Fruit fly (Drosophila melanogaster) whole organism, prepupa: ENCODE measurements around the gene Nph.

Experiments used
- Blimp-1 ChIP-seq: fragments of 200-800 bp; sonication (Bioruptor generic); optimal IDR thresholded peaks from 3 replicates; lab custom pipeline; 2017; ENCODE audit warnings: missing biosample characterization, missing genetic modification characterization, mild to moderate bottlenecking, moderate library complexity, missing genetic modification reagents
- CG10631 ChIP-seq: fragments of 200-800 bp; sonication (Bioruptor generic); optimal IDR thresholded peaks from 2 replicates; lab custom pipeline; 2016; ENCODE audit warnings: missing biosample characterization, missing genetic modification characterization
- CG10669 ChIP-seq: fragments of 200-800 bp; sonication (Bioruptor generic); optimal IDR thresholded peaks from 3 replicates; lab custom pipeline; 2018; ENCODE audit warnings: missing biosample characterization, mild to moderate bottlenecking, missing genetic modification characterization, moderate library complexity
- CG11294 ChIP-seq: fragments of 200-800 bp; sonication (Bioruptor generic); IDR thresholded peaks from 2 replicates; pipeline ENCODE4 v1.3.6; 2022; ENCODE audit warnings: missing biosample characterization, missing genetic modification characterization
- CG11762 ChIP-seq: fragments of 200-800 bp; sonication (Bioruptor generic); optimal IDR thresholded peaks from 3 replicates; lab custom pipeline; 2016; ENCODE audit warnings: missing biosample characterization, missing genetic modification characterization; ENCODE audit not compliant: insufficient read depth
- CG15336 ChIP-seq: fragments of 200-800 bp; sonication (Bioruptor generic); IDR thresholded peaks from 2 replicates; pipeline ENCODE4 v1.3.6; 2022; ENCODE audit warnings: missing biosample characterization, missing genetic modification characterization
- CG16779 ChIP-seq: fragments of 200-800 bp; sonication (Bioruptor generic); optimal IDR thresholded peaks from 3 replicates; lab custom pipeline; 2017; ENCODE audit warnings: missing biosample characterization, mild to moderate bottlenecking, missing genetic modification characterization
- CG31627 ChIP-seq: fragments of 200-800 bp; sonication (Bioruptor generic); optimal IDR thresholded peaks from 3 replicates; lab custom pipeline; 2016; ENCODE audit warnings: missing biosample characterization, missing genetic modification characterization
- CG32006 ChIP-seq: fragments of 200-800 bp; sonication (Bioruptor generic); optimal IDR thresholded peaks from 3 replicates; lab custom pipeline; 2017; ENCODE audit warnings: missing biosample characterization, mild to moderate bottlenecking, missing genetic modification characterization
- CG34406 ChIP-seq: fragments of 200-800 bp; sonication (Bioruptor generic); optimal IDR thresholded peaks from 3 replicates; lab custom pipeline; 2016; ENCODE audit warnings: missing biosample characterization, missing genetic modification characterization
- CG4318 ChIP-seq: fragments of 200-800 bp; sonication (Bioruptor generic); optimal IDR thresholded peaks from 3 replicates; lab custom pipeline; 2017; ENCODE audit warnings: missing biosample characterization, mild to moderate bottlenecking, missing genetic modification characterization
- CG6163 ChIP-seq: fragments of 200-800 bp; sonication (Bioruptor generic); IDR thresholded peaks from 3 replicates; pipeline ENCODE4 v1.3.6; 2022; ENCODE audit warnings: missing biosample characterization, missing genetic modification characterization
- CG6276 ChIP-seq: fragments of 200-800 bp; sonication (Bioruptor generic); optimal IDR thresholded peaks from 2 replicates; lab custom pipeline; 2017; ENCODE audit warnings: missing biosample characterization, mild to moderate bottlenecking, missing genetic modification characterization
- CG6792 ChIP-seq: fragments of 200-800 bp; sonication (Bioruptor generic); optimal IDR thresholded peaks from 3 replicates; lab custom pipeline; 2016; ENCODE audit warnings: missing biosample characterization, missing genetic modification characterization
- CG6808 ChIP-seq: fragments of 200-800 bp; sonication (Bioruptor generic); optimal IDR thresholded peaks from 3 replicates; lab custom pipeline; 2017; ENCODE audit warnings: missing biosample characterization, missing genetic modification characterization, mild to moderate bottlenecking, moderate library complexity, missing genetic modification reagents
- CG6854 ChIP-seq: fragments of 200-800 bp; sonication (Bioruptor generic); optimal IDR thresholded peaks from 2 replicates; lab custom pipeline; 2017; ENCODE audit warnings: missing biosample characterization, mild to moderate bottlenecking, missing genetic modification characterization
- CG7368 ChIP-seq: fragments of 200-800 bp; sonication (Bioruptor generic); optimal IDR thresholded peaks from 3 replicates; lab custom pipeline; 2016; ENCODE audit warnings: missing biosample characterization, missing genetic modification characterization
- CG8119 ChIP-seq: fragments of 200-800 bp; sonication (Bioruptor generic); IDR thresholded peaks from 3 replicates; pipeline ENCODE4 v1.3.6; 2022; ENCODE audit warnings: missing biosample characterization, missing genetic modification characterization
- CG8319 ChIP-seq: fragments of 200-800 bp; sonication (Bioruptor generic); optimal IDR thresholded peaks from 3 replicates; lab custom pipeline; 2016; ENCODE audit warnings: missing biosample characterization, missing genetic modification characterization
- CG8632 ChIP-seq: fragments of 200-800 bp; sonication (Bioruptor generic); optimal IDR thresholded peaks from 3 replicates; lab custom pipeline; 2016; ENCODE audit warnings: missing biosample characterization, missing genetic modification characterization
- CG9139 ChIP-seq: fragments of 200-800 bp; sonication (Bioruptor generic); optimal IDR thresholded peaks from 3 replicates; lab custom pipeline; 2017; ENCODE audit warnings: missing biosample characterization, mild to moderate bottlenecking, missing genetic modification characterization
- Eip75B ChIP-seq: fragments of 200-800 bp; sonication (Bioruptor generic); optimal IDR thresholded peaks from 3 replicates; lab custom pipeline; 2016; ENCODE audit warnings: missing biosample characterization, missing genetic modification characterization
- Eip78C ChIP-seq: fragments of 200-800 bp; sonication (Bioruptor generic); peaks from one replicate; lab custom pipeline; 2016; ENCODE audit warnings: missing biosample characterization, missing genetic modification characterization
- Ets21C ChIP-seq: fragments of 200-800 bp; sonication (Bioruptor generic); optimal IDR thresholded peaks from 3 replicates; lab custom pipeline; 2016; ENCODE audit warnings: missing biosample characterization, missing genetic modification characterization
- Gug ChIP-seq: fragments of 200-800 bp; sonication (Bioruptor generic); IDR thresholded peaks from 2 replicates; pipeline ENCODE4 v1.3.6; 2022; ENCODE audit warnings: missing biosample characterization, missing genetic modification characterization
- Hr38 ChIP-seq: sonication (Bioruptor generic); optimal IDR thresholded peaks from 2 replicates; lab custom pipeline; 2016; ENCODE audit warnings: missing biosample characterization, missing genetic modification characterization
- Hr39 ChIP-seq: fragments of 200-800 bp; sonication (Bioruptor generic); optimal IDR thresholded peaks from 2 replicates; lab custom pipeline; 2016; ENCODE audit warnings: missing biosample characterization, missing genetic modification characterization
- Hr4 ChIP-seq: fragments of 200-800 bp; sonication (Bioruptor generic); optimal IDR thresholded peaks from 3 replicates; lab custom pipeline; 2016; ENCODE audit warnings: missing biosample characterization, missing genetic modification characterization
- Lpt ChIP-seq: fragments of 200-800 bp; sonication (Bioruptor generic); optimal IDR thresholded peaks from 3 replicates; lab custom pipeline; 2016; ENCODE audit warnings: missing biosample characterization, missing genetic modification characterization
- Smox ChIP-seq: fragments of 200-800 bp; sonication (Bioruptor generic); optimal IDR thresholded peaks from 3 replicates; lab custom pipeline; 2016; ENCODE audit warnings: missing biosample characterization, missing genetic modification characterization
- Sox102F ChIP-seq: fragments of 200-800 bp; sonication (Bioruptor generic); optimal IDR thresholded peaks from 2 replicates; lab custom pipeline; 2016; ENCODE audit warnings: missing biosample characterization, mild to moderate bottlenecking, missing genetic modification characterization
- Sox14 ChIP-seq: fragments of 200-800 bp; sonication (Bioruptor generic); optimal IDR thresholded peaks from 3 replicates; lab custom pipeline; 2016; ENCODE audit warnings: missing biosample characterization, missing genetic modification characterization
- achi ChIP-seq: fragments of 200-800 bp; sonication (Bioruptor generic); optimal IDR thresholded peaks from 3 replicates; lab custom pipeline; 2016; ENCODE audit warnings: missing biosample characterization, missing genetic modification characterization
- dac ChIP-seq: fragments of 200-800 bp; sonication (Bioruptor generic); optimal IDR thresholded peaks from 2 replicates; lab custom pipeline; 2017; ENCODE audit warnings: missing biosample characterization, mild to moderate bottlenecking, missing genetic modification characterization
- dsx ChIP-seq: fragments of 200-800 bp; optimal IDR thresholded peaks from 3 replicates; lab custom pipeline; 2019; ENCODE audit warnings: missing biosample characterization, mild to moderate bottlenecking, missing genetic modification characterization, moderate library complexity; ENCODE audit not compliant: poor library complexity, severe bottlenecking
- eg ChIP-seq: fragments of 200-800 bp; sonication (Bioruptor generic); IDR thresholded peaks from 3 replicates; pipeline ENCODE4 v1.3.6; 2022; ENCODE audit warnings: missing biosample characterization, missing genetic modification characterization
- esn ChIP-seq: fragments of 200-800 bp; sonication (Bioruptor generic); optimal IDR thresholded peaks from 2 replicates; lab custom pipeline; 2016; ENCODE audit warnings: missing biosample characterization, mild to moderate bottlenecking, missing genetic modification characterization, moderate library complexity
- fd85E ChIP-seq: fragments of 200-800 bp; sonication (Bioruptor generic); optimal IDR thresholded peaks from 3 replicates; lab custom pipeline; 2016; ENCODE audit warnings: missing biosample characterization, missing genetic modification characterization
- lz ChIP-seq: fragments of 200-800 bp; sonication (Bioruptor generic); optimal IDR thresholded peaks from 3 replicates; lab custom pipeline; 2016; ENCODE audit warnings: missing biosample characterization, missing genetic modification characterization
- pdm3 ChIP-seq: fragments of 200-800 bp; sonication (Bioruptor generic); optimal IDR thresholded peaks from 3 replicates; lab custom pipeline; 2016; ENCODE audit warnings: missing biosample characterization, missing genetic modification characterization
- spab ChIP-seq: fragments of 200-800 bp; sonication (Bioruptor generic); optimal IDR thresholded peaks from 2 replicates; lab custom pipeline; 2017; ENCODE audit warnings: missing biosample characterization, mild to moderate bottlenecking, missing genetic modification characterization, missing genetic modification reagents
- ss ChIP-seq, 2 experiments: fragments of 200-800 bp; sonication (Bioruptor generic); optimal IDR thresholded peaks; 2 replicates in 1 of 2; 3 replicates in 1 of 2; lab custom pipeline; 2017 to 2018; ENCODE audit warnings: mild to moderate bottlenecking in 2 of 2, missing biosample characterization in 2 of 2, missing genetic modification characterization in 2 of 2, moderate library complexity in 1 of 2
- svp ChIP-seq: fragments of 200-800 bp; sonication (Bioruptor generic); peaks from one replicate; lab custom pipeline; 2016; ENCODE audit warnings: missing biosample characterization, missing genetic modification characterization
- vri ChIP-seq: fragments of 200-800 bp; sonication (Bioruptor generic); optimal IDR thresholded peaks from 3 replicates; lab custom pipeline; 2016; ENCODE audit warnings: missing biosample characterization, mild to moderate bottlenecking, missing genetic modification characterization

Nph gene

DNA sequence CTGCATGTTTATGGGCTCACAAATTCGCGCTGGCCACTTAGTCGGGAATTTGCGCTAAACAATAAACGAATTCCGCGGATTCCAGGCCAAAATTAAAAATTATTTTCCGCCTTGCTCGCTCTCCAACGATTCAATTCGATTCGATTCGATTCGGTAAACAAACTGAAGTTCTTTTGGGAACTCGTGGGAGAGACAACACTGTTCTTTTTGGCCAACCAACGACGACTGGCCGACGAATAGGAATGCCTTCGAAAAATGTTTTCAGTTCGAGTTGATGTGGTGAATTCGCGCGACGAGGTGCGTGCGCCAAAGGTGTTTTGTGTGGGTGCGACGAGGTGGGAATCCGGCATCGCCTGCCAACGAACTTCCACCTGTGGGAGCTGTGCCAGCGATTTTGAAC is 47.3 kb upstream of the Nph start, which contains the start of gene CG15528:
TSS of gene CG15528 (minus strand) at position 180 of the 400 bp plus-strand sequence.
- TF ChIP-seq Lpt (GFP tag; lab: Kevin White, UChicago), result no peak
- no peak for TF ChIP-seq CG6276 (GFP tag; lab: Kevin White, UChicago)
- TF ChIP-seq Sox14, result no peak
- TF ChIP-seq dac, result no peak
- TF ChIP-seq Hr39 (GFP tag; lab: Kevin White, UChicago), result no peak
- TF ChIP-seq Hr4, result no peak
- TF ChIP-seq ss (GFP tag; optimal IDR thresholded peaks at IDR 0.05; lab: Kevin White, UChicago), result no peak
- no peak for TF ChIP-seq achi (GFP tag; lab: Kevin White, UChicago)
- TF ChIP-seq Eip75B (GFP tag; lab: Kevin White, UChicago), result no peak
- no peak for TF ChIP-seq lz (GFP tag; lab: Kevin White, UChicago)
- TF ChIP-seq CG6854, result no peak
- TF ChIP-seq, all 60 proteins: peak for 0

DNA sequence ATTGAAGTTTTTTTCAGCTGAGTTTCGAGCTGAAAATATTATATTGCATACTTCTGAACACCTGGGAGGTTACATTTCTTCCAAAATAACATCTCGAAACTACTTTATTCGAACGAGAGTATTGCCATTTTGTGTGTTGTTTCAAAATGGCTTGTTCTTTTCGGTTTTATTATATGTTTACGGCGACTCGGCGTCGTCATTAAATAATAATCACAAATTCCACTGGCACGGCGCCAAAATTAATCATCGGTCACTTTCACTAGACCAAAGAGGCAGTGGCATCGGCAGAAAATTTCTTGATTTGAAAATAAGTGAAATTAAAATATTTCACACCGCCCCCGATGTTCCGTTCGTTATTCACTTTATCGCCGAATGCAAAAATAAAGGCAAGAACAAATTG is 45.8 kb upstream of the Nph start:
- TF ChIP-seq CG16779 (no peak), dsx (GFP tag; lab: Kevin White, UChicago) (no peak), CG6792 (GFP tag; lab: Kevin White, UChicago) (no peak), CG11762 (no peak), Sox14 (no peak), CG6808 (GFP tag; lab: Kevin White, UChicago) (no peak), Gug (GFP tag; lab: Robert Waterston, UW) (no peak), ss (GFP tag; optimal IDR thresholded peaks at IDR 0.05; lab: Kevin White, UChicago) (no peak), svp (GFP tag; lab: Kevin White, UChicago) (peak; percentile 66)
- TF ChIP-seq, all 60 proteins: peak for 1

DNA sequence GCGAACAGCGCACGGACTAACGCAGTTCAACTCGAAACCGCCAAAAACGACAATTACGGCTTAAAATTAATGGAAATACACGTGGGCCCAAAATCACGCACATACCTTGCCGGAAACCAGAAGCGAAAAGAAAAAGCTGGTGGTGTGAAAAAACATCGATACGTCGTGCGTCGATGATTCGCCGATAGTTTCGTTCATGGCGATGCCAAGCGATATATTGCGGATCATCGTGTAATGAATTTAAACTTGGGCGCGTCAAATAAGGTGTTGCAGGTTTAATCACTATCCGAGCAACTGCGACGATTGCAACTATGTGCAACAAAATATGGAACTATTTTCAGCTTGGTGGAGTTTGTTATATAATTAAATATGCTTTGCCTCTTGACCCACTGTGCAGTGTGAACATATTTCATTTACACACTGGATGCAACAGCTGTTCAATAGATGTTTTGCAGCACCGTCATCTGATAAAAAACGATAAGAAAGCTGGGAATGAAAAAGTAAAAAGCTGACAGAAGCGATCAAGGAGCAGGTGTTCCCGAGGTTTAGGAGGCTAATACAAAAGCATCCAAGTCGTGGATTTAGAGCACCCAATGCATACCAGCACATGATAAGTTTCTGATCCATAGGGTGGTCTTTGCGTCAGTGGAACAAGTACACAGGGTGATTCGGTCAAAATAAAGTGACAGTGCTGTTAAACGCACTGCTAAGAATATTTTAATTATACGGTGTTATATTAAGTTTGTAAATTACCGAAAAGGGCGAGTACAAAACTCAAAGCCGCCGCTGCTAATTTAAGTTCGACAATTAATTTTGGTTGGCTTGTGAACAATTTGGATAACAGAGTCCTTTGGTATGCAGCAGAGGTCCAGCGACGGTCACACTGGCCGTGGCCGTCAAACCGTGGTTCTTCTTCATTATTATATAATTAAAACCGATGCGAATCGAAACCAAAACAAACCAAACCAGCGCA is 41.7 kb upstream of the Nph start, which contains the start of the genes RpL32 and CG7943:
TSS of gene RpL32 (minus strand) at position 133 of the 973 bp plus-strand sequence.
TSS of gene CG7943 (plus strand) at position 442 of the 973 bp plus-strand sequence.
- TF ChIP-seq CG15336 (GFP tag; lab: Robert Waterston, UW) (peak; percentile 81), Blimp-1 (GFP tag; lab: Kevin White, UChicago) (peak; percentile 84), CG11294 (GFP tag; lab: Robert Waterston, UW) (peak; percentile 85), Smox (GFP tag; lab: Kevin White, UChicago) (peak; percentile 93), dac (peak; percentile 80), Eip78C (GFP tag; lab: Kevin White, UChicago) (peak; percentile 97), pdm3 (GFP tag; lab: Kevin White, UChicago) (peak; percentile 93), Ets21C (GFP tag; lab: Kevin White, UChicago) (peak; percentile 95), CG6163 (GFP tag; lab: Robert Waterston, UW) (peak; percentile 95), CG6854 (peak; percentile 93), CG4318 (no peak), fd85E (GFP tag; lab: Kevin White, UChicago) (peak; percentile 89), Hr38 (GFP tag; lab: Kevin White, UChicago) (peak; percentile 63), Sox102F (peak; percentile 93), lz (GFP tag; lab: Kevin White, UChicago) (peak; percentile 96), svp (GFP tag; lab: Kevin White, UChicago) (peak; percentile 97), esn (peak; percentile 97), spab (GFP tag; lab: Kevin White, UChicago) (no peak), CG31627 (GFP tag; lab: Kevin White, UChicago) (peak; percentile 96), CG10669 (peak; percentile 87), CG10631 (GFP tag; lab: Kevin White, UChicago) (peak; percentile 92), CG32006 (peak; percentile 84), CG8119 (GFP tag; lab: Robert Waterston, UW) (peak; percentile 81), Lpt (GFP tag; lab: Kevin White, UChicago) (peak; percentile 83), CG8319 (peak; percentile 91), CG34406 (GFP tag; lab: Kevin White, UChicago) (peak; percentile 89), ss (GFP tag; optimal IDR thresholded peaks at IDR 0.05; lab: Kevin White, UChicago) (peak; percentile 65 to 90), CG7368 (GFP tag; lab: Kevin White, UChicago) (peak; percentile 92), Sox14 (peak; percentile 92), eg (GFP tag; lab: Robert Waterston, UW) (peak; percentile 93), CG6808 (GFP tag; lab: Kevin White, UChicago) (peak; percentile 80), CG8632 (GFP tag; lab: Kevin White, UChicago) (peak; percentile 84), CG9139 (GFP tag; lab: Kevin White, UChicago) (peak; percentile 62), CG6792 (GFP tag; lab: Kevin White, UChicago) (peak; percentile 92), Gug (GFP tag; lab: Robert Waterston, UW) (peak; percentile 78), vri (peak; percentile 90), Hr39 (GFP tag; lab: Kevin White, UChicago) (peak; percentile 94)
